Fruit fly (Drosophila melanogaster): ENCODE data around the gene Adhr.
A peak's percentile ranks its signal among the peaks of the same experiment; 100 is the strongest.

Gene Adhr

DNA sequence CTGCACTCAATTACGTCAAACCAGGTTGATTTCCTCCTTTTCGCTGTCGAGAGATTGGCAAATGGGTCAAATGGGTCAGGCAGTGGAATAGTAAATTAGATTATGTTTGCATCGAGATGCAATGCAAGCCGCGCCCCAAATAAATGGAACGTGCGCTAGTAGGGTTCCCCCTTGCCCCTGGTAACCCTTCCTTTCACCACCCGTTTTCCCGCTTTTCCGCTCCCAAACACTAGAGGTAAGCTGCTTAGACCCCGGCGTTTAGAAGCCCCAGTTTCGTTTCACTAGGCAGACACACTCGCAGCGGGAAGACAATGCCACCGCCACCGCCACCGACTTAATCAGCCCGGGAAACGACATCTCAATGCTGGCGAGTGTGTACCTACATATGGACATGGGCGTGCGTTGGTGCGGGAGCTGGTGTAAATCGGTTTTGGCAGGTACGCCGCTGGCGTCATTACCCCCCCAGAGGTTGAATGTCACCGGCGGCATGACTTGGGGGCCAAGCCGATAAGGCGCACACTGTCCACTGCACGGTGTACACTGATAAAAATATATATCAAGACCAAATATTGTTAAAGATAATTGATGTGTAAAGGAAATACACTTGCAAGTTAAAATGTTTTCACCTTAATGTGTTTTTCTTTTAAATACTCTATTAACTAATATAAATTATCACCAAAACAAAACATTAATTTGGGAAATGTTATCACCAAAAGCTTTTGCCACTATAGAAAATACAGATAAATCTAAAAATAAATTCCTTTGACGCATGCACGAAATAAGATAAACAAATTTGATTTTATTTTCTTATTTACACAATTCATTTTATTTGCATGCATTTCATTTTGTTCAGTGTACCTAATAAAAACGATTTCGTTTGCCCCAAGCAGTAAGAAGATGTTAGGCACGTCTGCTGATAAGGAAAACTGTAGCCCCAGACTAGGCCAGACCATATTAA is 2.1 kb upstream of the Adhr start (continued):
- no peak for TF ChIP-seq hb (GFP tag; IDR thresholded peaks at IDR 0.05; ENCODE audit: partially characterized antibody)
- TF ChIP-seq CG8478 (optimal IDR thresholded peaks at IDR 0.05) = no peak
- TF ChIP-seq h (optimal IDR thresholded peaks at IDR 0.05) = no peak
- TF ChIP-seq ara (GFP tag; IDR thresholded peaks at IDR 0.05) = no peak; the same call in 1 of the 2 replicates
- TF ChIP-seq Vsx1 (GFP tag; optimal IDR thresholded peaks at IDR 0.05) = peak; percentile 22
- TF ChIP-seq H15 (GFP tag; IDR thresholded peaks at IDR 0.05) = no peak
- TF ChIP-seq Pdp1 (GFP tag; optimal IDR thresholded peaks at IDR 0.05) = peak in 1 of 2 experiments; percentile 52
- peak; percentile 44 for TF ChIP-seq CG3065 (GFP tag; optimal IDR thresholded peaks at IDR 0.05)
- peak; percentile 82 for TF ChIP-seq CG1233 (GFP tag; optimal IDR thresholded peaks at IDR 0.05)
- peak; percentile 39; the same call in 1 of the 2 replicates for TF ChIP-seq Ada2b (GFP tag; IDR thresholded peaks at IDR 0.05)
- TF ChIP-seq Eip74EF (GFP tag; optimal IDR thresholded peaks at IDR 0.05) = peak in 1 of 2 experiments; percentile 54
- peak; percentile 0 for TF ChIP-seq emc (GFP tag; optimal IDR thresholded peaks at IDR 0.05)
- peak; percentile 74 for TF ChIP-seq CG1529 (GFP tag; optimal IDR thresholded peaks at IDR 0.05)
- TF ChIP-seq ci (GFP tag; IDR thresholded peaks at IDR 0.05) = peak; percentile 57; the same call in 1 of the 3 replicates
- TF ChIP-seq CG6854 (GFP tag; optimal IDR thresholded peaks at IDR 0.05) = peak; percentile 75
- TF ChIP-seq da (GFP tag; optimal IDR thresholded peaks at IDR 0.05) = no peak
- TF ChIP-seq tx (GFP tag; optimal IDR thresholded peaks at IDR 0.05) = peak; percentile 29
- TF ChIP-seq CG7357 (GFP tag; IDR thresholded peaks at IDR 0.05) = 0 out of 3 replicates have a peak, but pooled peaks have one; percentile 38
- no peak for TF ChIP-seq pan (optimal IDR thresholded peaks at IDR 0.05)
- TF ChIP-seq pan (GFP tag; optimal IDR thresholded peaks at IDR 0.05 in 1 of 2, IDR thresholded peaks at IDR 0.05 in 1 of 2) = peak in 1 of 2 experiments; percentile 66
- TF ChIP-seq Fer1 (GFP tag; optimal IDR thresholded peaks at IDR 0.05) = peak; percentile 88
- TF ChIP-seq ro (GFP tag; IDR thresholded peaks at IDR 0.05) = no peak
- no peak for TF ChIP-seq CG7271 (tag; optimal IDR thresholded peaks at IDR 0.05)
- TF ChIP-seq gt (GFP tag; IDR thresholded peaks at IDR 0.05) = no peak
- peak; percentile 73 for TF ChIP-seq nau (GFP tag; optimal IDR thresholded peaks at IDR 0.05)
- TF ChIP-seq CG1602 (GFP tag; optimal IDR thresholded peaks at IDR 0.05) = peak; percentile 72
- TF ChIP-seq inv (GFP tag; IDR thresholded peaks at IDR 0.05; ENCODE audit: partially characterized antibody) = no peak
- peak; percentile 60 for TF ChIP-seq ssp (GFP tag; IDR thresholded peaks at IDR 0.05)
- TF ChIP-seq Tbp (GFP tag; optimal IDR thresholded peaks at IDR 0.05) = no peak
- no peak for TF ChIP-seq CG15073 (GFP tag; optimal IDR thresholded peaks at IDR 0.05)
- TF ChIP-seq CG1603 (tag; optimal IDR thresholded peaks at IDR 0.05) = no peak
- peak; percentile 80 for TF ChIP-seq Atf6 (GFP tag; IDR thresholded peaks at IDR 0.05)
- no peak for TF ChIP-seq Dp (GFP tag; optimal IDR thresholded peaks at IDR 0.05)
- TF ChIP-seq ase (GFP tag; IDR thresholded peaks at IDR 0.05) = 0 out of 3 replicates have a peak, but pooled peaks have one; percentile 4
- peak; percentile 94 for TF ChIP-seq CG17361 (GFP tag; IDR thresholded peaks at IDR 0.05)
- TF ChIP-seq zfh2 (GFP tag; optimal IDR thresholded peaks at IDR 0.05) = no peak
- TF ChIP-seq run (tag; optimal IDR thresholded peaks at IDR 0.05) = peak; percentile 49
- peak; percentile 7 for TF ChIP-seq NC2β (GFP tag; optimal IDR thresholded peaks at IDR 0.05)

DNA sequence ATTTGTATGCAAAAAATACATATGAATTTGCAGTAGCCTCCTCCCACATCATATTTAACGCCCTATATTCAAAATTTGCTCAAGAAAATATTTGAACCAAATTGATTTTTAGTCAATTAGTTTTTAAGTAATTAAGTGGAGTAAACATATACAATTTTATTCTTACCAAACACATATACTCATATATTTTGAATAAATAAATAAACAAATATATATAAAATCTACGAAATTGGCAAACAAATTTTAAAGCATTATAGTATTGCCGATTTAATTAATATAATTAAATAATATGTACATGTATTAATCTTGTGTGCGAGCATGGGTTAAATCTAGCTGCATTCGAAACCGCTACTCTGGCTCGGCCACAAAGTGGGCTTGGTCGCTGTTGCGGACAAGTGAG is 908 bp upstream of the Adhr start:
- no peak for TF ChIP-seq klu (GFP tag; IDR thresholded peaks at IDR 0.05)
